Worm (Caenorhabditis elegans) whole organism, late embryonic: Measurements from ENCODE around the gene Y64G10A.7.

Experiments used
- ceh-22 ChIP-seq: sonication (generic microtip); optimal IDR thresholded peaks from 2 replicates; lab custom pipeline; 2017; ENCODE audit warnings: missing biosample characterization, missing genetic modification characterization
- ceh-24 ChIP-seq: sonication (generic microtip); optimal IDR thresholded peaks from 2 replicates; lab custom pipeline; 2016; ENCODE audit warnings: mild to moderate bottlenecking, missing genetic modification characterization, missing compliant biosample characterization
- mec-3 ChIP-seq: sonication (generic microtip); optimal IDR thresholded peaks from 2 replicates; lab custom pipeline; 2016; ENCODE audit warnings: borderline replicate concordance, missing genetic modification characterization, missing compliant biosample characterization
- nfya-1 ChIP-seq: sonication (generic microtip); optimal IDR thresholded peaks from 2 replicates; lab custom pipeline; 2017; ENCODE audit warnings: missing genetic modification characterization, mild to moderate bottlenecking, missing compliant biosample characterization, antibody characterized with exemption, moderate library complexity
- nhr-11 ChIP-seq: fragments of 150-350 bp; optimal IDR thresholded peaks from 2 replicates; lab custom pipeline; 2014; ENCODE audit warnings: missing biosample characterization, missing genetic modification characterization
- pat-9 ChIP-seq: fragments of 200-800 bp; sonication (Bioruptor generic); optimal IDR thresholded peaks from 2 replicates; lab custom pipeline; 2018; ENCODE audit warnings: mild to moderate bottlenecking, missing genetic modification characterization, moderate library complexity, missing compliant biosample characterization
- pha-2 ChIP-seq: sonication (generic microtip); optimal IDR thresholded peaks from 2 replicates; lab custom pipeline; 2017; ENCODE audit warnings: mild to moderate bottlenecking, missing genetic modification characterization, missing compliant biosample characterization
- sox-4 ChIP-seq: sonication (generic microtip); optimal IDR thresholded peaks from 2 replicates; lab custom pipeline; 2017; ENCODE audit warnings: mild to moderate bottlenecking, missing genetic modification characterization, inconsistent platforms, missing compliant biosample characterization

DNA sequence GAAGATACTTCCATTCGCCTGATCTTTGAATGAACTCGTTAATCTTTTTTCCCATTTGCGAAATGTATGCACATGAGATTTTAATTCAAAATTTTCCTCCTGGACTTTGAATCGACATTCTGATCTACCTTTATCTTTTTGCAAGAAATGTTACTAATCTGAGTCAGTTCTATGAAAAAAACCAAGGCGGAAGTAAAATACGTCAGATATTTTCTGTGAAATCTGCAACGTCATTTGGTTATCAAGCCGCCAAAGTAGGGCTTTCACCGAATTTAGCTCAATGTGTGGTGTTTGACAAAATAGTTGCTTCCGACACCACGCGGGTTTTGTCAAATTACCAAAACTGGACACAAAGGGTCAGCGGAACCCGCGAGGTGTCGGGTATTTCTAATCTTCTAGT, 16.9 kb upstream of the Y64G10A.7 start:
- no peak for TF ChIP-seq ceh-22 (tag; lab: Kevin White, UChicago)
- no peak for TF ChIP-seq nhr-11 (tag; lab: Kevin White, UChicago)
- TF ChIP-seq pha-2 (tag; lab: Kevin White, UChicago): no peak
- no peak for TF ChIP-seq sox-4 (tag; lab: Kevin White, UChicago)
- TF ChIP-seq nfya-1 (tag; lab: Kevin White, UChicago): no peak
- TF ChIP-seq mec-3 (tag; lab: Kevin White, UChicago): no peak
- no peak for TF ChIP-seq ceh-24 (tag; lab: Kevin White, UChicago)
- TF ChIP-seq pat-9 (tag; lab: Kevin White, UChicago): no peak
